Worm (Caenorhabditis elegans) whole organism, L4 larva: ENCODE data around the gene K10C9.7.

Experiments used
- F44E2.7 ChIP-seq: fragments of 200-800 bp; sonication (Bioruptor generic); IDR thresholded peaks from 2 replicates; pipeline ENCODE4 v2.1.2; 2022; ENCODE audit warnings: missing genetic modification characterization, missing compliant biosample characterization
- aha-1 ChIP-seq: fragments of 150-350 bp; peaks from one replicate; lab custom pipeline; 2014; ENCODE audit warnings: missing biosample characterization, missing genetic modification characterization
- daf-19 ChIP-seq: fragments of 200-800 bp; sonication (Bioruptor generic); conservative IDR thresholded peaks from 2 replicates; pipeline ENCODE4 v1.3.6; 2022; ENCODE audit warnings: missing genetic modification characterization, missing compliant biosample characterization
- daf-8 ChIP-seq: fragments of 200-800 bp; sonication (Bioruptor generic); IDR thresholded peaks from 2 replicates; pipeline ENCODE4 v1.3.6; 2022; ENCODE audit warnings: missing genetic modification characterization, missing compliant biosample characterization
- dmd-6 ChIP-seq: fragments of 200-800 bp; sonication (Bioruptor generic); IDR thresholded peaks from 2 replicates; pipeline ENCODE4 v1.3.6; 2022; ENCODE audit warnings: missing genetic modification reagents, missing genetic modification characterization, missing compliant biosample characterization
- fos-1 ChIP-seq: fragments of 150-350 bp; optimal IDR thresholded peaks from 2 replicates; lab custom pipeline; 2014; ENCODE audit warnings: missing biosample characterization, missing genetic modification characterization
- hif-1 ChIP-seq, 2 experiments: sonication (generic microtip); optimal IDR thresholded peaks; 2 replicates each; lab custom pipeline; 2016 to 2017; ENCODE audit warnings: missing compliant biosample characterization in 2 of 2, missing genetic modification characterization in 2 of 2, missing genetic modification reagents in 2 of 2, missing genotype in 2 of 2, mild to moderate bottlenecking in 1 of 2
- lin-15B ChIP-seq: fragments of 150-350 bp; sonication (generic microtip); optimal IDR thresholded peaks from 3 replicates; lab custom pipeline; 2014; ENCODE audit warnings: missing biosample characterization, missing genetic modification characterization
- madf-9 ChIP-seq: fragments of 200-800 bp; sonication (Bioruptor generic); conservative IDR thresholded peaks from 2 replicates; pipeline ENCODE4 v1.3.6; 2022; ENCODE audit warnings: missing genetic modification reagents, missing genetic modification characterization, missing compliant biosample characterization
- mep-1 ChIP-seq: fragments of 150-350 bp; sonication (generic microtip); optimal IDR thresholded peaks from 3 replicates; lab custom pipeline; 2014; ENCODE audit warnings: missing biosample characterization, missing genetic modification characterization
- nhr-42 ChIP-seq: fragments of 200-800 bp; sonication (Bioruptor generic); IDR thresholded peaks from 2 replicates; pipeline ENCODE4 v1.3.6; 2022; ENCODE audit warnings: missing genetic modification characterization, missing compliant biosample characterization
- nhr-48 ChIP-seq: sonication (generic microtip); optimal IDR thresholded peaks from 2 replicates; lab custom pipeline; 2016; ENCODE audit warnings: mild to moderate bottlenecking, missing genetic modification characterization, missing compliant biosample characterization
- pha-4 ChIP-seq, 2 experiments: fragments of 150-350 bp in 1 of 2; fragments of 200-800 bp in 1 of 2; sonication (Bioruptor generic) in 1 of 2; IDR thresholded peaks in 1 of 2; optimal IDR thresholded peaks in 1 of 2; 2 replicates each; pipeline versions ENCODE4 v1.3.6 to Lab custom; 2014 to 2022; ENCODE audit warnings: missing genetic modification characterization in 2 of 2, missing genetic modification reagents in 2 of 2, missing biosample characterization in 1 of 2, missing compliant biosample characterization in 1 of 2
- set-16 ChIP-seq: fragments of 200-800 bp; sonication (Bioruptor generic); IDR thresholded peaks from 2 replicates; pipeline ENCODE4 v1.3.6; 2022; ENCODE audit warnings: missing genetic modification reagents, missing genetic modification characterization, missing compliant biosample characterization
- unc-130 ChIP-seq: sonication (generic microtip); optimal IDR thresholded peaks from 2 replicates; lab custom pipeline; 2016; ENCODE audit warnings: missing genetic modification reagents, missing genetic modification characterization, missing compliant biosample characterization
- unc-62 ChIP-seq, 3 experiments: fragments of 150-350 bp in 1 of 3; sonication (generic microtip); optimal IDR thresholded peaks in 2 of 3; peaks in 1 of 3; 1 replicate in 1 of 3; 2 replicates in 2 of 3; lab custom pipeline; 2014 to 2017; ENCODE audit warnings: missing biosample characterization in 3 of 3, missing genetic modification characterization in 3 of 3, missing genetic modification reagents in 3 of 3, missing genotype in 1 of 3
- vab-7 ChIP-seq: fragments of 200-800 bp; sonication (Bioruptor generic); IDR thresholded peaks from 2 replicates; pipeline ENCODE4 v1.3.6; 2022; ENCODE audit warnings: missing genetic modification reagents, missing genetic modification characterization, missing compliant biosample characterization

The K10C9.7 gene

ce11 chrV:1023367-1023766 lies 44.0 kb downstream of the K10C9.7 start, which contains the start of gene pei-2:
Gene pei-2 (minus strand): TSS chrV:1023467.
- no peak for TF ChIP-seq nhr-48 (tag; lab: Kevin White, UChicago)
- no peak for TF ChIP-seq pha-4 (GFP tag; IDR thresholded peaks at IDR 0.05; lab: Robert Waterston, UW)
- no peak for TF ChIP-seq pha-4 (tag; optimal IDR thresholded peaks at IDR 0.05; lab: Kevin White, UChicago)
- no peak for TF ChIP-seq fos-1 (tag; lab: Kevin White, UChicago)
- no peak for TF ChIP-seq nhr-42 (GFP tag; lab: Robert Waterston, UW)
- no peak for TF ChIP-seq unc-62 (GFP tag; optimal IDR thresholded peaks at IDR 0.05 in 1 of 2; lab: Kevin White, UChicago)
- TF ChIP-seq unc-62 (tag; optimal IDR thresholded peaks at IDR 0.05; lab: Kevin White, UChicago): no peak
- TF ChIP-seq F44E2.7 (GFP tag; lab: Robert Waterston, UW): no peak
- no peak for TF ChIP-seq mep-1
- no peak for TF ChIP-seq aha-1 (tag; lab: Kevin White, UChicago)
- TF ChIP-seq set-16: no peak
- no peak for TF ChIP-seq dmd-6
- no peak for TF ChIP-seq daf-19 (GFP tag; lab: Robert Waterston, UW)
- TF ChIP-seq lin-15B (tag; lab: Kevin White, UChicago): no peak

ce11 chrV:1021456-1021855 lies 45.9 kb downstream of the K10C9.7 start:
- no peak for TF ChIP-seq daf-19 (GFP tag; lab: Robert Waterston, UW)
- 0 out of 2 replicates have a peak, but pooled peaks have one; percentile 11 for TF ChIP-seq vab-7 (GFP tag; lab: Robert Waterston, UW)
- TF ChIP-seq set-16: peak; percentile 98
- TF ChIP-seq aha-1 (tag; lab: Kevin White, UChicago): peak; percentile 87
- TF ChIP-seq, all 104 proteins: peak for 3

DNA sequence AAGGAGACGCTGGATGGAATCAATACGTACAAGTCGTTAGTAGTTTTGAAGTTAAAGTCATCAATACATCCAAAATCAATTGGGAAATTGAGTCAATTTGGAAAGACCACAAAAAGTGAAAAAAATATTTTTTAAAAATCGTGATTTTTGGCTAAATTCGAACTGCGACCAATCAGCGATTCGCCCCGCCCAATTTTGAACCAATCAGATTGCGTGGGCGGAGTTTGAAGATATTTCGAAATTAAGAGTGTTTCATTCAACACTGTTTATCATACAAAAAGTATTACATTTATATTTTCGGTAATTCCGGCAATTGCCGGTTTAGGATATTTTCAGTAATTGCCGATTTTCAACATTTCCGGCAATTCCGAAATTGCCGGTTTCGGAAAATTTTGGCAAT lies 50.2 kb downstream of the K10C9.7 start:
- TF ChIP-seq hif-1 (tag; optimal IDR thresholded peaks at IDR 0.05; lab: Kevin White, UChicago) (no peak), unc-130 (no peak), unc-62 (GFP tag; optimal IDR thresholded peaks at IDR 0.05 in 1 of 2; lab: Kevin White, UChicago) (peak in 1 of 2 experiments; percentile 4), unc-62 (tag; optimal IDR thresholded peaks at IDR 0.05; lab: Kevin White, UChicago) (no peak), daf-8 (no peak), madf-9 (GFP tag; lab: Robert Waterston, UW) (no peak)
